Fruit fly (Drosophila melanogaster): Measurements from ENCODE around the gene CG8519.
A peak's percentile ranks its signal among the peaks of the same experiment; 100 is the strongest.

The CG8519 gene

dm6 chr3L:6700962-6701477 is 3.6 kb upstream of the CG8519 start (continued):
- TF ChIP-seq lola (GFP tag; optimal IDR thresholded peaks at IDR 0.05) (no peak), tio (GFP tag; optimal IDR thresholded peaks at IDR 0.05) (no peak), CG12299 (tag; optimal IDR thresholded peaks at IDR 0.05) (no peak), TFAM (GFP tag; optimal IDR thresholded peaks at IDR 0.05) (no peak), pros (GFP tag; optimal IDR thresholded peaks at IDR 0.05) (peak; percentile 96), Opbp (GFP tag; IDR thresholded peaks at IDR 0.05; ENCODE audit: partially characterized antibody) (peak; percentile 5; the same call in 1 of the 3 replicates), nau (GFP tag; optimal IDR thresholded peaks at IDR 0.05) (no peak), Lhr (GFP tag; optimal IDR thresholded peaks at IDR 0.05) (no peak), CG16813 (GFP tag; IDR thresholded peaks at IDR 0.05; ENCODE audit: partially characterized antibody) (0 out of 3 replicates have a peak, but pooled peaks have one; percentile 8), jumu (GFP tag; optimal IDR thresholded peaks at IDR 0.05) (no peak)

- TF ChIP-seq Rfx (GFP tag; IDR thresholded peaks at IDR 0.05) (peak; percentile 74; the same call in 1 of the 2 replicates), CG17612 (GFP tag; IDR thresholded peaks at IDR 0.05) (peak; percentile 31; the same call in 1 of the 2 replicates), schlank (tag; optimal IDR thresholded peaks at IDR 0.05) (peak; percentile 4), gce (GFP tag; IDR thresholded peaks at IDR 0.05) (peak; percentile 78; the same call in 2 of the 3 replicates), Hey (tag; optimal IDR thresholded peaks at IDR 0.05) (peak; percentile 7), CG31365 (tag; optimal IDR thresholded peaks at IDR 0.05) (peak; percentile 43), Mes4 (GFP tag; optimal IDR thresholded peaks at IDR 0.05) (peak; percentile 32), Hmr (GFP tag; optimal IDR thresholded peaks at IDR 0.05) (peak; percentile 48), CG10147 (GFP tag; optimal IDR thresholded peaks at IDR 0.05) (peak; percentile 23), Dbx (GFP tag; IDR thresholded peaks at IDR 0.05) (peak; percentile 74; the same call in 2 of the 3 replicates), CG6654 (GFP tag; optimal IDR thresholded peaks at IDR 0.05) (no peak), CG33213 (GFP tag; optimal IDR thresholded peaks at IDR 0.05) (peak; percentile 16), Awh (GFP tag; IDR thresholded peaks at IDR 0.05) (peak; percentile 37; the same call in 1 of the 2 replicates), Opbp (GFP tag; IDR thresholded peaks at IDR 0.05; ENCODE audit: partially characterized antibody) (peak; percentile 65; the same call in 1 of the 3 replicates), ase (GFP tag; IDR thresholded peaks at IDR 0.05) (0 out of 3 replicates have a peak, but pooled peaks have one; percentile 8), CG4617 (GFP tag; optimal IDR thresholded peaks at IDR 0.05; ENCODE audit: borderline replicate concordance) (no peak), CG2678 (tag; optimal IDR thresholded peaks at IDR 0.05) (peak; percentile 34), CG7271 (tag; optimal IDR thresholded peaks at IDR 0.05) (peak; percentile 40), row (GFP tag; IDR thresholded peaks at IDR 0.05) (peak; percentile 36; the same call in 2 of the 3 replicates), CG2875 (GFP tag; optimal IDR thresholded peaks at IDR 0.05) (no peak), CG17359 (tag; optimal IDR thresholded peaks at IDR 0.05) (peak; percentile 5), CG5180 (GFP tag; optimal IDR thresholded peaks at IDR 0.05) (peak; percentile 24), CG1602 (GFP tag; optimal IDR thresholded peaks at IDR 0.05) (no peak), CG15479 (GFP tag; optimal IDR thresholded peaks at IDR 0.05) (no peak), jumu (GFP tag; optimal IDR thresholded peaks at IDR 0.05) (peak; percentile 23), CG10543 (GFP tag; optimal IDR thresholded peaks at IDR 0.05) (peak; percentile 80), CG6254 (GFP tag; optimal IDR thresholded peaks at IDR 0.05) (no peak), CG16779 (GFP tag; IDR thresholded peaks at IDR 0.05) (no peak), NFAT (GFP tag; IDR thresholded peaks at IDR 0.05) (peak; percentile 64), CG9932 (GFP tag; IDR thresholded peaks at IDR 0.05) (peak; percentile 55; the same call in 1 of the 2 replicates), stc (GFP tag; IDR thresholded peaks at IDR 0.05) (peak; percentile 59; the same call in 1 of the 2 replicates), org-1 (GFP tag; optimal IDR thresholded peaks at IDR 0.05) (peak; percentile 13), CG11695 (GFP tag; IDR thresholded peaks at IDR 0.05) (peak; percentile 49; the same call in 2 of the 3 replicates), run (tag; optimal IDR thresholded peaks at IDR 0.05) (peak; percentile 36), chinmo (GFP tag; IDR thresholded peaks at IDR 0.05; ENCODE audit: partially characterized antibody) (peak; percentile 96; the same call in 2 of the 4 replicates), CG10321 (GFP tag; IDR thresholded peaks at IDR 0.05) (0 out of 2 replicates have a peak, but pooled peaks have one; percentile 24), CG6175 (GFP tag; IDR thresholded peaks at IDR 0.05) (peak; percentile 40; the same call in 1 of the 3 replicates), CHES-1-like (GFP tag; optimal IDR thresholded peaks at IDR 0.05) (peak; percentile 1), lola (GFP tag; optimal IDR thresholded peaks at IDR 0.05) (peak in 1 of 3 experiments; percentile 68)
Measured at dm6 chr3L:6703368-6703807, 1.3 kb upstream of the CG8519 start, which contains the start of gene SP1173. SP1173 (minus strand) TSS chr3L:6703521.

Data from whole organism, embryonic.